Worm (Caenorhabditis elegans): ENCODE results near the gene wrm-1.
A peak's percentile ranks its signal among the peaks of the same experiment; 100 is the strongest.

wrm-1 gene

ce11 chrIII:5722550-5722949 is at the start of gene wrm-1:
wrm-1 (plus strand) TSS chrIII:5722850.
- no peak for TF ChIP-seq him-1 (tag; optimal IDR thresholded peaks at IDR 0.05)
- no peak for TF ChIP-seq dao-5 (tag; optimal IDR thresholded peaks at IDR 0.05)
- TF ChIP-seq W03F9.2 (tag; optimal IDR thresholded peaks at IDR 0.05) = no peak

DNA sequence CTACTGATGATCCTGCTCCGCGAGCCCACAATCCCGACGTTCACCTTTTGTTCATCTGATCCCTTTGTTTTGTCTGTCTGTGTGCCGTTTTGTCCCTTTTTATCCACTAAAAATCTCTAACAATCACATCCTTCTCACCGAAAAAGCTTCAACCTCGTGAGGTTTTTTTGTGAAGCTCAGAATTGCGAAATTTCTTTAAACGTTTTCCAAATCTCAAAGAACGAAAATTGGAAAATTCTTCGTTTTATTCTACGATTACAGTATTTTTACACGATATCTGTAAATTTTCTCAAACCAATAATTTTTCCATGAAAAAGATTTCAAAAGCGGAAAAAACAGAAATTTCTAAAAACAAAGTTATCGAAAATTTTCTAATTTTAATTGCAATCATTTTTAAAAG is 48.5 kb upstream of the wrm-1 start:
- TF ChIP-seq W03F9.2 (tag; optimal IDR thresholded peaks at IDR 0.05) = no peak
- TF ChIP-seq dao-5 (tag; optimal IDR thresholded peaks at IDR 0.05) = no peak
- TF ChIP-seq him-1 (tag; optimal IDR thresholded peaks at IDR 0.05) = no peak

DNA sequence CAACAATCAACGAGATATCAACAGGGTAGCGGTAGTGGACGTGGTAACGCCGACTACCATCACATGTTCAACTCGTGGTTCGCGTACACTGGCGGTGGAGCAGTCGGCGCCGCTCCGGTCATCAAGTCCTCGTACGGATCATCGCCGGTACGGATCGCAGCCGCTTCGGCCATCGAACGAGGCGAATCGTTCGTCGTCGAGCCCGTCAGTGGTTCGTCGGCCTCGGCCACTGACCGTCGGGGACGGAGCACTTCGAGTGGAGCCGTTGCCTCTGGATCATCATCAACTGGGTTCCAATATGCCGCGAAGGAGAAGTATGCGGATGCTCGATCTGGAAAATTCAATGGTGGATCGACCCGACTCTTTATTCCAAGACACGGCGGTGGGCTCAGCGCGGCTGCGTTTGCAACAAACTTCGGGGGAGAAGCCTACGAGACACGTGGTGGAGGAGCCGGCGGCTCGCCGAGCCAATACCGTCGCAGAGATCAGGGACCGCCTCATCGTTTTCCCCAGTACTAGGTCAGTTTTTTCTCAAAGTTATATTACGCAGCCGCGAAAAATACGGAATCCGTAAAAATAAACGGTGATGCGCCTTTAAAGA is 47.2 kb upstream of the wrm-1 start:
- TF ChIP-seq dao-5 (tag; optimal IDR thresholded peaks at IDR 0.05) (no peak), him-1 (tag; optimal IDR thresholded peaks at IDR 0.05) (no peak), W03F9.2 (tag; optimal IDR thresholded peaks at IDR 0.05) (no peak)

DNA sequence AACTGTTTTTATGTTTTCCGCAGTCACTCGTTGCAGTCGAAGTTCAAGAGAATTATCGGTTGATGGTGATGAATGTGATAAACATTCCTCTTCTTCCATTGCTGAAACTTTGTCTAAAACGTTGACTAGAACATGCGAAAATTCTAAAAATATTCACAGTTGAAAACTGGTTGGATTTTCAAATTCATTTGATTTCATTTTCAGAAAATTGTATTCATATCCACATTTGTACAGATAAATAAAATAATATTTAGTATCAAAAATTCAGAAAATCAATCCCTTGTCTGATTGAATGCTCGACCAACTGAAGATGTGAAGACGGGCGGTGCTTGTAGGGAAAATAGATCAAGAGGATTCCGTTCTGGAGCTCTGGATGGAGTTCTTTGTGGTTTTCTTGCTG is 44.9 kb upstream of the wrm-1 start, which contains the start of gene F54E7.9:
Gene F54E7.9 (minus strand): TSS at position 101 of the 400 bp plus-strand sequence.
- no peak for TF ChIP-seq him-1 (tag; optimal IDR thresholded peaks at IDR 0.05)
- no peak for TF ChIP-seq dao-5 (tag; optimal IDR thresholded peaks at IDR 0.05)
- TF ChIP-seq W03F9.2 (tag; optimal IDR thresholded peaks at IDR 0.05) = no peak

ce11 chrIII:5678935-5679334 is 43.7 kb upstream of the wrm-1 start, which contains the start of the genes ska-3 and rps-12:
ska-3 (minus strand) TSS chrIII:5679005.
rps-12 (plus strand) TSS chrIII:5679298.
- peak; percentile 99 for TF ChIP-seq him-1 (tag; optimal IDR thresholded peaks at IDR 0.05)
- peak; percentile 98 for TF ChIP-seq W03F9.2 (tag; optimal IDR thresholded peaks at IDR 0.05)
- no peak for TF ChIP-seq dao-5 (tag; optimal IDR thresholded peaks at IDR 0.05)

DNA sequence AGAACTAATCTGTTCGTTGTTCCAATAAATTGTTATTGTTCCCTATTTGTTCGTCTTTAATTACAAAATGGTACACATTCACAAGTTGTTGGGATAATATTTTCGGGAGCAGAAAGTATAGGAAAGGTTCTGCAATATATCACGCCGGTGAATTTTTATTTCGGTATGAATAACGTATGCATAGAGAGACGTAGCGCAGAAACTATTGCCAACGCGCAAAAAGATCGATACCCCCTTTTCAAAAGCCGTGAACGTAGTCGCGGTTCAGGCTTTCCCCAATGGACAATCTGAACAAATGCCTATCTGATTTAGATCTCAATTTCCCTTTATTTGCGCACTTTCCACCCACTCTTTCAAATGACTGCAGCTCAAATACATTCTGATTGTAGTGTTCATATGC is 42.5 kb upstream of the wrm-1 start, which contains the start of gene pst-2:
Gene pst-2 (plus strand): TSS at position 293 of the 400 bp plus-strand sequence.
- TF ChIP-seq W03F9.2 (tag; optimal IDR thresholded peaks at IDR 0.05) = no peak
- no peak for TF ChIP-seq dao-5 (tag; optimal IDR thresholded peaks at IDR 0.05)
- TF ChIP-seq him-1 (tag; optimal IDR thresholded peaks at IDR 0.05) = no peak

DNA sequence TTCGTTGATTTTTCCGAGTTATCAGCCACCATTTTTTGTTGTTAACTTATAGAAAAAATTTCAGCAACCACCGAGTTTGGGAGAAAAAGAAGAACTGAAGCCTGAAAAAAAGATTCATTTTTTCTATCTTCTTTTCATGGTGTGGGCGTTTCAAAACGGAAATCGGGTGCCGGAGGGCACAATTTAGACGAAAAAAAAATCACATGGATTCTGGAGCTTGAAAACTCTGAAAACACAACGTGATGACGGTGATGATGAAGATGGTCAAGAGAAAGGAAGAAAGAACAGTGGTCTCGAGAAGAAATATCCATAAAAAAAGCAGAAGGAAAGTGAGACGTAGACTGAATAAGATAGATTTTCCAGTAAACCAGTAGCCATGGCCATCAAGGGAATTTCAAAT is 38.7 kb upstream of the wrm-1 start, which contains the start of gene rcan-1:
Gene rcan-1 (minus strand): TSS at position 101 of the 400 bp plus-strand sequence.
- TF ChIP-seq him-1 (tag; optimal IDR thresholded peaks at IDR 0.05) = no peak
- no peak for TF ChIP-seq dao-5 (tag; optimal IDR thresholded peaks at IDR 0.05)
- TF ChIP-seq W03F9.2 (tag; optimal IDR thresholded peaks at IDR 0.05) = no peak

DNA sequence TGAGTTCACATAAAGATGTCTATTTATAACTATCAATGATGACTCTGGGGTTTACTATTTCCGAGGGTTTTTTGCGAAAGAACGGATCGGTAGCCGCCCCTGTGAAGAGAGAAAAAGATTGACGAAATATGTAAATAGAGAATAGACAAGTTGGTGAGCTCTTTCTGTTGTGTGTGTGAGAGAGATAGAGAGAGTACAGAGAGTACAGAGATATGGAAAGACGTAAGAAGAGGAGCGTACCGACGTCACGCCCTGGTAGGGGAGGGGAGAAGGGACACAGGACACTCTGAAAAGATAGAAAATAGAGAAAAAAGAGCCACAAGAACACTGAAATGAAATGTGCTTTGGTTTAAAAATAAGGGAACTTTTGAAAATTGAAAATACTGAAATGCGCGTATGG is 34.4 kb upstream of the wrm-1 start:
- TF ChIP-seq dao-5 (tag; optimal IDR thresholded peaks at IDR 0.05) (no peak), him-1 (tag; optimal IDR thresholded peaks at IDR 0.05) (no peak), W03F9.2 (tag; optimal IDR thresholded peaks at IDR 0.05) (no peak)

- TF ChIP-seq W03F9.2 (tag; optimal IDR thresholded peaks at IDR 0.05) (no peak), him-1 (tag; optimal IDR thresholded peaks at IDR 0.05) (no peak), dao-5 (tag; optimal IDR thresholded peaks at IDR 0.05) (no peak)
These were observed 30.8 kb upstream of the wrm-1 start for ce11 chrIII:5691826-5692225.

ce11 chrIII:5692690-5693089 is 30.0 kb upstream of the wrm-1 start, which contains the start of the genes abi-1 and arle-14:
abi-1 (minus strand) TSS chrIII:5692740.
arle-14 (plus strand) TSS chrIII:5692906.
- TF ChIP-seq dao-5 (tag; optimal IDR thresholded peaks at IDR 0.05) = no peak
- no peak for TF ChIP-seq him-1 (tag; optimal IDR thresholded peaks at IDR 0.05)
- TF ChIP-seq W03F9.2 (tag; optimal IDR thresholded peaks at IDR 0.05) = peak; percentile 2

ce11 chrIII:5693736-5694135 is 28.9 kb upstream of the wrm-1 start, which contains the start of gene B0336.13:
B0336.13 (plus strand) TSS chrIII:5694036.
- no peak for TF ChIP-seq W03F9.2 (tag; optimal IDR thresholded peaks at IDR 0.05)
- no peak for TF ChIP-seq him-1 (tag; optimal IDR thresholded peaks at IDR 0.05)

DNA sequence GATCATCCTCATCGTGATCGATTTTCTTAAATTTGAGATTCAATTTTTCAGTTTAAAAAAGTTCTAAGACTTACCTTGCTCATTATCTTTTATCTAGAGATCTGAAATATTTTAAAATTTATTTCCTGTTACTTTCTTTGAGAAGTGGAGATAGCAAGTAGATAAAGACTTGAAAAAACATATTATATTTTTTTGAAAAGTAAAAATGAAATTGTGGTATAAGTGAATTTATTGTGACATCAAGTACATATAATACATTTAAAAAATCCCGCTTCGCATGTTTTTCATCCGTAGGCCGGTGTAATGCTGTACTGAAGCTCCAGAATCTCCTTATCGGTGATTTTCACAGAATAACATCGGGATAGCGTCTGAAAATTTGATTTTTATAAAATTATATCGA is 25.4 kb upstream of the wrm-1 start, which contains the start of gene B0336.7:
Gene B0336.7 (minus strand): TSS at position 101 of the 400 bp plus-strand sequence.
- TF ChIP-seq W03F9.2 (tag; optimal IDR thresholded peaks at IDR 0.05) (no peak), him-1 (tag; optimal IDR thresholded peaks at IDR 0.05) (no peak), dao-5 (tag; optimal IDR thresholded peaks at IDR 0.05) (no peak)

ce11 chrIII:5697963-5698730 is 24.5 kb upstream of the wrm-1 start, which contains the start of the genes lgg-3 and rgs-5:
lgg-3 (minus strand) TSS chrIII:5698013.
rgs-5 (plus strand) TSS chrIII:5698555.
- TF ChIP-seq W03F9.2 (tag; optimal IDR thresholded peaks at IDR 0.05) = peak; percentile 73
- no peak for TF ChIP-seq dao-5 (tag; optimal IDR thresholded peaks at IDR 0.05)
- no peak for TF ChIP-seq him-1 (tag; optimal IDR thresholded peaks at IDR 0.05)

ce11 chrIII:5701491-5701890 is 21.2 kb upstream of the wrm-1 start:
- TF ChIP-seq dao-5 (tag; optimal IDR thresholded peaks at IDR 0.05) (no peak), him-1 (tag; optimal IDR thresholded peaks at IDR 0.05) (no peak), W03F9.2 (tag; optimal IDR thresholded peaks at IDR 0.05) (no peak)
